7 worm cellular contexts compared by ENCODE assay signal in the genomic region with DNA sequence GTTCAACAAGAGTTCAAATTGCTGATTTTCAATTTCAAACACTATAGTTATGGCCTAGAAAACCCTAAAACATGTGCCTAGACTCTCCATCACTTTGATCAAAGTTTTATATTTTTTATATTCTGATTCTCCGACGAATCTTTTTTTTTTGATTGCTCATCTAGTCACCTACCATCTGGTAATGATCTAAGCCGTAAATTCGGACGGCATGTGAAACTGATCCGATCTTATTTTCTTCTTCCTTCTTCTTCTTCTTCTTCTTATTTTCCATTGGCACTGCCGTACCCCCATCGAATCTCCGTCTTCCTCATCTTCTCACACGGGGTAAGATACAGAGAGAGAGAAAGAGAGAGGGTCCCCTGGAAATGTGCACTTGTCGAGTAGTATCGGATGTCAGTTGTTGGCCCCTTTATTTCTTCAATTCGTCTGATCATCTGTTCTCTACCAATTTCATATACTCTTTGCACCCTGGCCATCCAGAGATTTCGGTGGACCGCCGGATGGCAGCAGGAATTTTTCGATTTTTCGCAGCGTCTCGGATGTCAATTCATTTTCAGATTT.
TF ChIP-seq lines count a peak whose summit lies in the region.

No protein-coding gene starts in this region.

TF ChIP-seq in whole organism, L1 larva, 84 proteins besides CTCF, POLR2A, EP300 and RAD21 (continues in another document):
- TF ChIP-seq nhr-71 (tag; optimal IDR thresholded peaks at IDR 0.05; lab: Kevin White, UChicago), result peak; percentile 51
- no peak for TF ChIP-seq ceh-63 (GFP tag; optimal IDR thresholded peaks at IDR 0.05; lab: Kevin White, UChicago)
- no peak for TF ChIP-seq dpl-1 (GFP tag; optimal IDR thresholded peaks at IDR 0.05; lab: Kevin White, UChicago)
- peak; percentile 98 for TF ChIP-seq dsc-1 (tag; optimal IDR thresholded peaks at IDR 0.05; lab: Kevin White, UChicago)
- TF ChIP-seq swsn-7 (tag; optimal IDR thresholded peaks at IDR 0.05; lab: Kevin White, UChicago), result peak; percentile 22
- peak; percentile 91 for TF ChIP-seq fkh-4 (tag; optimal IDR thresholded peaks at IDR 0.05; lab: Kevin White, UChicago; ENCODE audit: borderline replicate concordance)
- TF ChIP-seq lsy-2 (tag; optimal IDR thresholded peaks at IDR 0.05; lab: Kevin White, UChicago), result peak in 1 of 2 experiments; percentile 48
- TF ChIP-seq unc-130 (tag; optimal IDR thresholded peaks at IDR 0.05; lab: Kevin White, UChicago), result peak; percentile 29
- TF ChIP-seq lin-14 (GFP tag; optimal IDR thresholded peaks at IDR 0.05; lab: Kevin White, UChicago), result peak; percentile 67
- TF ChIP-seq nhr-47 (tag; optimal IDR thresholded peaks at IDR 0.05; lab: Kevin White, UChicago), result peak; percentile 3
- no peak for TF ChIP-seq Y116A8C.19 (tag; optimal IDR thresholded peaks at IDR 0.05; lab: Kevin White, UChicago; ENCODE audit: borderline replicate concordance)

TF ChIP-seq in whole organism, L2 larva, 48 proteins besides CTCF, POLR2A, EP300 and RAD21:
- TF ChIP-seq C34F6.9 (tag; optimal IDR thresholded peaks at IDR 0.05; lab: Kevin White, UChicago) (peak; percentile 45), sma-9 (GFP tag; optimal IDR thresholded peaks at IDR 0.05; lab: Kevin White, UChicago) (peak; percentile 1), sma-9 (tag; optimal IDR thresholded peaks at IDR 0.05; lab: Kevin White, UChicago) (no peak), mdl-1 (tag; optimal IDR thresholded peaks at IDR 0.05; lab: Kevin White, UChicago) (no peak), F13H6.1 (tag; optimal IDR thresholded peaks at IDR 0.05; lab: Kevin White, UChicago) (peak; percentile 82), Y55F3AM.14 (GFP tag; optimal IDR thresholded peaks at IDR 0.05; lab: Kevin White, UChicago) (no peak), nhr-129 (tag; optimal IDR thresholded peaks at IDR 0.05; lab: Kevin White, UChicago) (peak; percentile 50), lsy-2 (tag; optimal IDR thresholded peaks at IDR 0.05; lab: Kevin White, UChicago) (peak in 1 of 2 experiments; percentile 38), mbf-1 (tag; optimal IDR thresholded peaks at IDR 0.05; lab: Kevin White, UChicago) (no peak), unc-55 (GFP tag; optimal IDR thresholded peaks at IDR 0.05; lab: Kevin White, UChicago) (peak; percentile 33)

TF ChIP-seq in whole organism, L3 larva, 47 proteins besides CTCF, POLR2A, EP300 and RAD21:
- TF ChIP-seq aly-2 (tag; optimal IDR thresholded peaks at IDR 0.05; lab: Kevin White, UChicago), result no peak
- no peak for TF ChIP-seq ceh-28 (tag; optimal IDR thresholded peaks at IDR 0.05; lab: Kevin White, UChicago)
- TF ChIP-seq fkh-2 (tag; optimal IDR thresholded peaks at IDR 0.05; lab: Kevin White, UChicago), result no peak
- TF ChIP-seq elt-2 (tag; optimal IDR thresholded peaks at IDR 0.05; lab: Kevin White, UChicago), result no peak
- TF ChIP-seq lsy-12 (tag; optimal IDR thresholded peaks at IDR 0.05; lab: Kevin White, UChicago), result peak; percentile 3
- peak; percentile 29 for TF ChIP-seq nfya-1 (tag; optimal IDR thresholded peaks at IDR 0.05; lab: Kevin White, UChicago; ENCODE audit: insufficient read depth)

TF ChIP-seq in whole organism, L4 larva, 104 proteins besides CTCF, POLR2A, EP300 and RAD21 (continues in another document):
- TF ChIP-seq vab-7 (GFP tag; IDR thresholded peaks at IDR 0.05; lab: Robert Waterston, UW) (no peak), lin-39 (tag; optimal IDR thresholded peaks at IDR 0.05; lab: Kevin White, UChicago) (no peak), mxl-3 (GFP tag; optimal IDR thresholded peaks at IDR 0.05; lab: Kevin White, UChicago) (no peak), lin-1 (GFP tag; IDR thresholded peaks at IDR 0.05; lab: Robert Waterston, UW) (no peak), nhr-42 (GFP tag; IDR thresholded peaks at IDR 0.05; lab: Robert Waterston, UW) (peak; percentile 34; the same call in 1 of the 2 replicates), F49E8.2 (tag; optimal IDR thresholded peaks at IDR 0.05; lab: Kevin White, UChicago; ENCODE audit: borderline replicate concordance) (no peak), rbr-2 (tag; optimal IDR thresholded peaks at IDR 0.05; lab: Kevin White, UChicago) (no peak), madf-9 (GFP tag; conservative IDR thresholded peaks at IDR 0.05; lab: Robert Waterston, UW) (no peak), mes-2 (tag; optimal IDR thresholded peaks at IDR 0.05; lab: Kevin White, UChicago; ENCODE audit: poor library complexity, severe bottlenecking) (peak; percentile 17), mxl-2 (GFP tag; conservative IDR thresholded peaks at IDR 0.05; lab: Robert Waterston, UW) (no peak), daf-12 (tag; optimal IDR thresholded peaks at IDR 0.05; lab: Kevin White, UChicago) (no peak), hlh-11 (tag; optimal IDR thresholded peaks at IDR 0.05; lab: Kevin White, UChicago) (peak; percentile 43), unc-130 (GFP tag; optimal IDR thresholded peaks at IDR 0.05; lab: Kevin White, UChicago) (no peak), fkh-10 (GFP tag; optimal IDR thresholded peaks at IDR 0.05; lab: Kevin White, UChicago) (no peak)

TF ChIP-seq in whole organism, late embryonic, 69 proteins besides CTCF, POLR2A, EP300 and RAD21:
- TF ChIP-seq hlh-8 (tag; optimal IDR thresholded peaks at IDR 0.05; lab: Kevin White, UChicago) (peak; percentile 74), madf-2 (tag; optimal IDR thresholded peaks at IDR 0.05; lab: Kevin White, UChicago) (no peak), ceh-31 (tag; optimal IDR thresholded peaks at IDR 0.05; lab: Kevin White, UChicago) (peak; percentile 10), K09A11.1 (tag; optimal IDR thresholded peaks at IDR 0.05; lab: Kevin White, UChicago; ENCODE audit: insufficient read depth) (no peak), tbx-2 (tag; optimal IDR thresholded peaks at IDR 0.05; lab: Kevin White, UChicago) (peak; percentile 3), ceh-18 (tag; optimal IDR thresholded peaks at IDR 0.05; lab: Kevin White, UChicago) (peak; percentile 59), nfya-1 (tag; optimal IDR thresholded peaks at IDR 0.05; lab: Kevin White, UChicago) (peak; percentile 35), npax-4 (tag; optimal IDR thresholded peaks at IDR 0.05; lab: Kevin White, UChicago) (no peak), nhr-232 (tag; optimal IDR thresholded peaks at IDR 0.05; lab: Kevin White, UChicago) (no peak), ceh-34 (tag; optimal IDR thresholded peaks at IDR 0.05; lab: Kevin White, UChicago) (peak; percentile 90), dve-1 (tag; optimal IDR thresholded peaks at IDR 0.05; lab: Kevin White, UChicago) (no peak), unc-55 (GFP tag; optimal IDR thresholded peaks at IDR 0.05; lab: Kevin White, UChicago) (peak; percentile 73)

TF ChIP-seq in whole organism, mixed stage, embryonic, 35 proteins besides CTCF, POLR2A, EP300 and RAD21:
- TF ChIP-seq nhr-12 (tag; optimal IDR thresholded peaks at IDR 0.05; lab: Kevin White, UChicago) (no peak), ham-2 (GFP tag; optimal IDR thresholded peaks at IDR 0.05; lab: Kevin White, UChicago) (no peak), ceh-43 (GFP tag; optimal IDR thresholded peaks at IDR 0.05; lab: Kevin White, UChicago) (no peak), unc-62 (GFP tag; optimal IDR thresholded peaks at IDR 0.05; lab: Kevin White, UChicago) (peak; percentile 49), unc-120 (tag; optimal IDR thresholded peaks at IDR 0.05; lab: Kevin White, UChicago; ENCODE audit: poor library complexity, severe bottlenecking) (peak; percentile 79), cnd-1 (tag; optimal IDR thresholded peaks at IDR 0.05; lab: Kevin White, UChicago) (no peak), bed-3 (GFP tag; optimal IDR thresholded peaks at IDR 0.05; lab: Kevin White, UChicago) (no peak), hlh-1 (tag; optimal IDR thresholded peaks at IDR 0.05; lab: Kevin White, UChicago) (peak; percentile 93)

TF ChIP-seq in whole organism, young adult, 124 proteins besides CTCF, POLR2A, EP300 and RAD21:
- TF ChIP-seq B0035.1 (tag; optimal IDR thresholded peaks at IDR 0.05; lab: Kevin White, UChicago) (no peak), cebp-1 (GFP tag; IDR thresholded peaks at IDR 0.05; lab: Robert Waterston, UW) (no peak), cebp-1 (tag; optimal IDR thresholded peaks at IDR 0.05; lab: Kevin White, UChicago) (peak; percentile 7), F33H1.4 (GFP tag; IDR thresholded peaks at IDR 0.05; lab: Robert Waterston, UW) (no peak), K12H6.12 (tag; optimal IDR thresholded peaks at IDR 0.05; lab: Kevin White, UChicago) (peak; percentile 4), mel-28 (tag; optimal IDR thresholded peaks at IDR 0.05; lab: Kevin White, UChicago; ENCODE audit: borderline replicate concordance) (no peak)
